Worm (Caenorhabditis elegans) whole organism, L1 larva: ENCODE results near the gene Y43F8B.14.

Source experiments
- fos-1 ChIP-seq: fragments of 150-350 bp; optimal IDR thresholded peaks from 2 replicates; lab custom pipeline; 2014; ENCODE audit warnings: missing biosample characterization, missing genetic modification characterization
- jun-1 ChIP-seq: fragments of 150-350 bp; optimal IDR thresholded peaks from 2 replicates; lab custom pipeline; 2014; ENCODE audit warnings: missing biosample characterization, missing genetic modification reagents, missing genetic modification characterization
- nhr-47 ChIP-seq: sonication (generic microtip); optimal IDR thresholded peaks from 2 replicates; lab custom pipeline; 2016; ENCODE audit warnings: mild to moderate bottlenecking, missing genetic modification characterization, moderate library complexity, missing compliant biosample characterization
- nhr-77 ChIP-seq: fragments of 150-350 bp; optimal IDR thresholded peaks from 2 replicates; lab custom pipeline; 2014; ENCODE audit warnings: missing biosample characterization, missing genetic modification characterization
- zip-4 ChIP-seq: fragments of 200-800 bp; sonication (Bioruptor generic); optimal IDR thresholded peaks from 2 replicates; lab custom pipeline; 2018; ENCODE audit warnings: mild to moderate bottlenecking, missing genetic modification characterization, moderate library complexity, missing compliant biosample characterization

DNA sequence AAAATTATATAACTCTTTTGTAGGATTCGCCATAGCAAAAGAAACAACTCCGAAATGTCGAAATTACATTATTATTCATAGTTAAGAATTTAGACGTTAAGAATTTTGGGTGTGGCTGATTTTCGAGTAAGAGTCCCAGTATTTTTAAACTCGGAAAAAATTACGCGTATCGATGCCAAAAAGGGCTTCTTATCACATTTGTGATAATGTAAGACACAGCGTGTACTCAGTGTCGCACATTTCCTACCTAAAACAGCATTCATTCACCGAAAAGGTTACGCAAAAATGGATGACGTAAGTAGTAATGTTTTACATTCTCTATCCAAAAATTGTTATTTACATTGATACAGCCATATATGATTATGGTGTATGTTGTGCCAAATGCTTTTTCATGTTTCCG, 6.2 kb downstream of the Y43F8B.14 start, which contains the start of gene M04C3.5:
- no peak for TF ChIP-seq nhr-47 (tag; lab: Kevin White, UChicago)
- TF ChIP-seq zip-4 (GFP tag; lab: Kevin White, UChicago) = no peak
- TF ChIP-seq jun-1 = no peak
- no peak for TF ChIP-seq nhr-77 (tag; lab: Kevin White, UChicago)
- TF ChIP-seq fos-1 (tag; lab: Kevin White, UChicago) = no peak
